Worm (Caenorhabditis elegans): Measurements from ENCODE around the gene C14C11.1.

DNA sequence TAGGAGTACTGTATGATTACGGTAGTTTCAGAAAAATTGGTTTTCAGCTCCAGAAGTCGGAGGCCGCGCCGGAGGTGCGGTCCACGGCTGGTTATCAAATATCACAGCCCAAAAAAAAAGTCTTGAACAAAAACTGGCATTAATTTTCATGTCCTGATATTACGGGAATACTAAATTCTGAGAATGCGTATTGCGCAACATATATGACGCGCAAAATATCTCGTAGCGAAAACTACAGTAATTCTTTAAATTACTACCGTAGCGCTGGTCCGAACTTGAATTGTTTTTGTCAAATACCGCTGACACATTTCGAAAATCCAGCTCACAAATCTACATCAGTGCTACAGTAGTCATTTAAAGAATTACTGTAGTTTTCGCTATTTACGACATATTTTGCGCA is 5.6 kb downstream of the C14C11.1 start:
- TF ChIP-seq snpc-4 (tag; optimal IDR thresholded peaks at IDR 0.05) (no peak), lsy-2 (tag; optimal IDR thresholded peaks at IDR 0.05) (no peak), unc-62 (GFP tag; optimal IDR thresholded peaks at IDR 0.05) (no peak), zag-1 (tag; optimal IDR thresholded peaks at IDR 0.05) (no peak), mab-5 (tag; optimal IDR thresholded peaks at IDR 0.05) (no peak), ztf-11 (tag; optimal IDR thresholded peaks at IDR 0.05) (no peak)
